Fruit fly (Drosophila melanogaster): ENCODE measurements around the gene sro.

DNA sequence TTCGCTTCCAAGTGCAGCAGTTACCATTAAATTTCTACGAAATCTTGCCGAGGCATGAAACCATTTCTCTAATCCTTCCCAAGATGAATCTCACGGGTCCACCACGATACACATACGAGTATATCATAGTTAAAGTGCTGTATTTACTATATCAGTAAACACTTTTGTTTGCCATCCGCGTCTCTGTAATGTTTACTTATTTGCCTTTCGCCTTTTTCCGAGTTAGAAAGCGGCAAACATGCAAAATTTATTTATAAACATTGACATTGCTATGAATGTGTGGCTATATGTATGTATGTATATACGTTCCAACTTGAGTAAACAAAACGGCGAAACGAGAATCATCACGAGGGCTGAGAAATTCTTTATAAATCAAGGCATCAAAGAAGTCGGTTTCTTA, 36.5 kb downstream of the sro start:
- TF ChIP-seq psq (optimal IDR thresholded peaks at IDR 0.05) (no peak), insv (optimal IDR thresholded peaks at IDR 0.05) (no peak), Sin3A (optimal IDR thresholded peaks at IDR 0.05) (no peak)

Data from Kc167 (cell line).